Fruit fly (Drosophila melanogaster): Measurements from ENCODE around the gene beta-Man.

beta-Man gene

DNA sequence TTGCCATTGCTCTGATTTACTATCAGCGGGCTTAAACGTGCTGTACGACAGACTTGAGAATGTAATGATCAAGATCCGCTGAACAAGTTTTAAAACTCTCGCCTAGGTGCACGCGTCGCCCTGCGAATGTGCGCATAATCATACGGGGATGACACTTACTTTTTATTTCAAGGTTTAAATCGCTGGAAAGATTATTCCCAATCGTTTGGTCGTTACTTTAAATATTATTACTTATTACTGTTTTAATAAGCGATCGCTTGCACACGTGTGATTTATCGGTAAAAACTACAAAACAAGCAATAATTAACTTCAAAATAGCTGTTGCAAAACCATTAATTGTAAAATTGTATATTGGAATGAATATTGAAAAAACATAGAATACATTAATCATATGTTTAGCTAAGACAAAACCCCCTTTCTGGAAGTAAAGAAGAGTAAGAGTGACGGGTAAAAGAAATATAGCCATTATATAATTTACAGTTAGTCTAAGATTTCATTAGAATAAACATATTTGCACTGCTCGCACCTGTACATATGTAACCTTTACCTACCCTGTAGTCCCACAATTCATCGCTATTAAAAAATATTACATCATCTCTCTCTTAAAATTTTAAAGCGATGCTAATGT is 32.2 kb downstream of the beta-Man start, which contains the start of gene DhpD (continued):
- TF ChIP-seq prd (optimal IDR thresholded peaks at IDR 0.05) (no peak), prd (GFP tag; IDR thresholded peaks at IDR 0.05) (peak; percentile 81), disco-r (GFP tag; optimal IDR thresholded peaks at IDR 0.05) (no peak), nau (GFP tag; optimal IDR thresholded peaks at IDR 0.05) (no peak), Mes4 (GFP tag; optimal IDR thresholded peaks at IDR 0.05) (no peak), CG10209 (GFP tag; optimal IDR thresholded peaks at IDR 0.05) (peak; percentile 69), CG2889 (GFP tag; IDR thresholded peaks at IDR 0.05) (peak; percentile 24; the same call in 1 of the 3 replicates), CG11504 (tag; optimal IDR thresholded peaks at IDR 0.05) (no peak), unc-4 (GFP tag; IDR thresholded peaks at IDR 0.05; ENCODE audit: partially characterized antibody) (no peak), sens-2 (GFP tag; IDR thresholded peaks at IDR 0.05) (no peak), Side (GFP tag; optimal IDR thresholded peaks at IDR 0.05) (no peak), scrt (GFP tag; optimal IDR thresholded peaks at IDR 0.05) (no peak), CG33213 (GFP tag; optimal IDR thresholded peaks at IDR 0.05) (peak; percentile 35), CG10431 (GFP tag; optimal IDR thresholded peaks at IDR 0.05) (no peak), CG15514 (GFP tag; optimal IDR thresholded peaks at IDR 0.05) (peak; percentile 67), CG4404 (GFP tag; IDR thresholded peaks at IDR 0.05) (peak; percentile 53; the same call in 1 of the 2 replicates), CG12942 (GFP tag; optimal IDR thresholded peaks at IDR 0.05) (peak; percentile 61), Meics (GFP tag; optimal IDR thresholded peaks at IDR 0.05) (peak; percentile 75), Atf3 (GFP tag; optimal IDR thresholded peaks at IDR 0.05) (no peak), CG3847 (GFP tag; IDR thresholded peaks at IDR 0.05) (peak; percentile 70), CG14667 (GFP tag; IDR thresholded peaks at IDR 0.05) (peak; percentile 54), cad (GFP tag; optimal IDR thresholded peaks at IDR 0.05) (no peak), gce (GFP tag; IDR thresholded peaks at IDR 0.05) (no peak), Xbp1 (GFP tag; optimal IDR thresholded peaks at IDR 0.05) (peak; percentile 68), yki (optimal IDR thresholded peaks at IDR 0.05) (no peak), CG2712 (tag; optimal IDR thresholded peaks at IDR 0.05) (peak; percentile 79), az2 (GFP tag; optimal IDR thresholded peaks at IDR 0.05) (peak; percentile 73), CG16813 (GFP tag; IDR thresholded peaks at IDR 0.05; ENCODE audit: partially characterized antibody) (peak; percentile 83), Fer1 (GFP tag; optimal IDR thresholded peaks at IDR 0.05) (peak; percentile 75), C15 (GFP tag; IDR thresholded peaks at IDR 0.05) (0 out of 3 replicates have a peak, but pooled peaks have one; percentile 21), trh (GFP tag; optimal IDR thresholded peaks at IDR 0.05) (no peak), CG17361 (GFP tag; IDR thresholded peaks at IDR 0.05) (peak; percentile 78), CG9932 (GFP tag; IDR thresholded peaks at IDR 0.05) (peak; percentile 86), abd-A (tag; optimal IDR thresholded peaks at IDR 0.05) (no peak), Tbp (GFP tag; optimal IDR thresholded peaks at IDR 0.05) (no peak), CG3726 (GFP tag; IDR thresholded peaks at IDR 0.05) (no peak), CG10366 (GFP tag; IDR thresholded peaks at IDR 0.05) (peak; percentile 66), CG7839 (tag; optimal IDR thresholded peaks at IDR 0.05) (peak; percentile 75), dmrt99B (tag; optimal IDR thresholded peaks at IDR 0.05) (no peak), Six4 (GFP tag; optimal IDR thresholded peaks at IDR 0.05) (peak; percentile 27), CG15269 (tag; optimal IDR thresholded peaks at IDR 0.05) (peak; percentile 75), corto (GFP tag; optimal IDR thresholded peaks at IDR 0.05) (peak; percentile 57), CG3065 (GFP tag; optimal IDR thresholded peaks at IDR 0.05) (no peak), CG15601 (tag; optimal IDR thresholded peaks at IDR 0.05) (no peak), CG7928 (GFP tag; optimal IDR thresholded peaks at IDR 0.05) (peak; percentile 39), grau (tag; optimal IDR thresholded peaks at IDR 0.05) (peak; percentile 75), CG14710 (tag; optimal IDR thresholded peaks at IDR 0.05) (peak; percentile 66), Lpt (GFP tag; optimal IDR thresholded peaks at IDR 0.05) (no peak), CG18619 (GFP tag; optimal IDR thresholded peaks at IDR 0.05) (peak; percentile 42), CG2116 (GFP tag; optimal IDR thresholded peaks at IDR 0.05) (no peak), al (GFP tag; IDR thresholded peaks at IDR 0.05) (peak; percentile 46; the same call in 1 of the 2 replicates)
